Worm (Caenorhabditis elegans) whole organism, L3 larva: Measurements from ENCODE around the gene spe-19.

Source experiments
- ZK546.5 ChIP-seq: sonication (generic microtip); optimal IDR thresholded peaks from 2 replicates; lab custom pipeline; 2017; ENCODE audit warnings: missing biosample characterization, missing genetic modification characterization
- aly-2 ChIP-seq: fragments of 150-350 bp; optimal IDR thresholded peaks from 2 replicates; lab custom pipeline; 2014; ENCODE audit warnings: missing biosample characterization, missing genetic modification characterization
- ama-1 ChIP-seq: fragments of 150-350 bp; optimal IDR thresholded peaks from 2 replicates; lab custom pipeline; 2018
- ceh-28 ChIP-seq: fragments of 150-350 bp; optimal IDR thresholded peaks from 2 replicates; lab custom pipeline; 2014; ENCODE audit warnings: missing biosample characterization, missing genetic modification reagents, missing genetic modification characterization
- ceh-82 ChIP-seq: fragments of 150-350 bp; optimal IDR thresholded peaks from 2 replicates; lab custom pipeline; 2014; ENCODE audit warnings: missing biosample characterization, missing genetic modification characterization
- ceh-9 ChIP-seq: sonication (generic microtip); optimal IDR thresholded peaks from 2 replicates; lab custom pipeline; 2018; ENCODE audit warnings: missing biosample characterization, missing genetic modification characterization
- daf-12 ChIP-seq: fragments of 150-350 bp; optimal IDR thresholded peaks from 2 replicates; lab custom pipeline; 2014; ENCODE audit warnings: missing biosample characterization, missing genetic modification reagents, missing genetic modification characterization
- egl-27 ChIP-seq: sonication (generic microtip); optimal IDR thresholded peaks from 4 replicates; lab custom pipeline; 2017; ENCODE audit warnings: missing biosample characterization, missing genetic modification reagents, missing genetic modification characterization
- egl-5 ChIP-seq: fragments of 150-350 bp; optimal IDR thresholded peaks from 2 replicates; lab custom pipeline; 2017; ENCODE audit warnings: missing biosample characterization, missing genetic modification reagents, missing genetic modification characterization, inconsistent platforms
- elt-1 ChIP-seq: fragments of 150-350 bp; optimal IDR thresholded peaks from 2 replicates; lab custom pipeline; 2014; ENCODE audit warnings: missing biosample characterization, missing genetic modification characterization
- elt-3 ChIP-seq, 3 experiments: fragments of 150-350 bp in 1 of 3; sonication (generic microtip) in 2 of 3; optimal IDR thresholded peaks; 2 replicates in 2 of 3; 4 replicates in 1 of 3; lab custom pipeline; 2014 to 2017; ENCODE audit warnings: missing biosample characterization in 3 of 3, missing genetic modification characterization in 3 of 3
- fkh-10 ChIP-seq: sonication (generic microtip); optimal IDR thresholded peaks from 2 replicates; lab custom pipeline; 2017; ENCODE audit warnings: missing biosample characterization, missing genetic modification reagents, missing genetic modification characterization
- fkh-2 ChIP-seq: fragments of 150-350 bp; optimal IDR thresholded peaks from 2 replicates; lab custom pipeline; 2014; ENCODE audit warnings: missing biosample characterization, missing genetic modification reagents, missing genetic modification characterization
- fos-1 ChIP-seq: fragments of 150-350 bp; optimal IDR thresholded peaks from 2 replicates; lab custom pipeline; 2014; ENCODE audit warnings: missing biosample characterization, missing genetic modification characterization
- hmg-11 ChIP-seq: sonication (generic microtip); optimal IDR thresholded peaks from 2 replicates; lab custom pipeline; 2016; ENCODE audit warnings: missing genetic modification characterization, missing compliant biosample characterization
- jun-1 ChIP-seq: fragments of 150-350 bp; optimal IDR thresholded peaks from 2 replicates; lab custom pipeline; 2014; ENCODE audit warnings: missing biosample characterization, missing genetic modification reagents, missing genetic modification characterization
- lin-15B ChIP-seq: fragments of 150-350 bp; optimal IDR thresholded peaks from 2 replicates; lab custom pipeline; 2014; ENCODE audit warnings: missing biosample characterization, missing genetic modification characterization
- lin-39 ChIP-seq: fragments of 150-350 bp; optimal IDR thresholded peaks from 2 replicates; lab custom pipeline; 2018; ENCODE audit warnings: missing biosample characterization, missing genetic modification reagents, missing genetic modification characterization
- mdl-1 ChIP-seq: fragments of 150-350 bp; optimal IDR thresholded peaks from 2 replicates; lab custom pipeline; 2014; ENCODE audit warnings: missing biosample characterization, missing genetic modification characterization
- mml-1 ChIP-seq: fragments of 150-350 bp; sonication (generic microtip); optimal IDR thresholded peaks from 3 replicates; lab custom pipeline; 2014; ENCODE audit warnings: missing biosample characterization, missing genetic modification characterization
- nfya-1 ChIP-seq: sonication (generic microtip); optimal IDR thresholded peaks from 2 replicates; lab custom pipeline; 2017; ENCODE audit warnings: missing genetic modification characterization, mild to moderate bottlenecking, missing compliant biosample characterization, antibody characterized with exemption, moderate library complexity; ENCODE audit not compliant: insufficient read depth
- nhr-23 ChIP-seq: fragments of 150-350 bp; optimal IDR thresholded peaks from 2 replicates; lab custom pipeline; 2014; ENCODE audit warnings: missing biosample characterization, missing genetic modification reagents, missing genetic modification characterization
- nhr-25 ChIP-seq: sonication (generic microtip); optimal IDR thresholded peaks from 2 replicates; lab custom pipeline; 2017; ENCODE audit warnings: missing biosample characterization, missing genetic modification characterization
- nhr-67 ChIP-seq: fragments of 150-350 bp; optimal IDR thresholded peaks from 2 replicates; lab custom pipeline; 2014; ENCODE audit warnings: missing biosample characterization, missing genetic modification characterization
- nhr-76 ChIP-seq: fragments of 150-350 bp; sonication (generic microtip); optimal IDR thresholded peaks from 5 replicates; lab custom pipeline; 2014; ENCODE audit warnings: missing biosample characterization, missing genetic modification characterization
- nhr-77 ChIP-seq: fragments of 150-350 bp; optimal IDR thresholded peaks from 2 replicates; lab custom pipeline; 2014; ENCODE audit warnings: missing biosample characterization, missing genetic modification characterization
- pha-4 ChIP-seq: fragments of 150-350 bp; optimal IDR thresholded peaks from 2 replicates; lab custom pipeline; 2014; ENCODE audit warnings: missing biosample characterization, missing genetic modification reagents, missing genetic modification characterization
- pqm-1 ChIP-seq: fragments of 150-350 bp; optimal IDR thresholded peaks from 2 replicates; lab custom pipeline; 2017; ENCODE audit warnings: missing biosample characterization, missing genetic modification characterization, inconsistent platforms
- skn-1 ChIP-seq: fragments of 150-350 bp; optimal IDR thresholded peaks from 2 replicates; lab custom pipeline; 2014; ENCODE audit warnings: missing biosample characterization, missing genetic modification characterization
- snpc-4 ChIP-seq: fragments of 150-350 bp; optimal IDR thresholded peaks from 2 replicates; lab custom pipeline; 2014; ENCODE audit warnings: missing biosample characterization, missing genetic modification characterization
- unc-39 ChIP-seq: sonication (generic microtip); optimal IDR thresholded peaks from 4 replicates; lab custom pipeline; 2017; ENCODE audit warnings: missing biosample characterization, missing genetic modification characterization
- unc-62 ChIP-seq: fragments of 150-350 bp; sonication (generic microtip); optimal IDR thresholded peaks from 4 replicates; lab custom pipeline; 2014; ENCODE audit warnings: missing biosample characterization, missing genetic modification reagents, missing genetic modification characterization
- zag-1 ChIP-seq: fragments of 150-350 bp; optimal IDR thresholded peaks from 2 replicates; lab custom pipeline; 2014; ENCODE audit warnings: missing biosample characterization, missing genetic modification characterization
- ztf-4 ChIP-seq: fragments of 150-350 bp; optimal IDR thresholded peaks from 2 replicates; lab custom pipeline; 2014; ENCODE audit warnings: missing biosample characterization, missing genetic modification characterization

The spe-19 gene

DNA sequence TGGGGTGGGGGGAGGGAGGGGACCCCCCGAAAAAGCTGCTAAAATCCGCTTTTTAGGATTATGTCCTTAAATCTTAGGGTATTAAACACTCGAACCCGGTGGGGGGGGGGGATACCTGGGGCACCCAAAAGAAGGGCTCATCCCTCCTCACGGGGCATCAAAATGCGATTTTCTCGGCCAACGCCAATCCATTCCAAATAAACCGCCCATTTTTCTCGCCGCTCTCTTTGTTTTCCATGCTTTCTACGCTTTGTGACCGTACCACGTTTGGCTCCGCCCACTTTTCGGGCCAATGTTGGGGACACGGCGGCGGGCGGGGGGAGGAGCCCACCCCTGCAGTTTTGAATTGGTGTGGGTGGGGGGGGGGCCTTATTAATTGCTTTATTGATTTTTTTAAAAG is 14.3 kb upstream of the spe-19 start:
- TF ChIP-seq nfya-1 (tag; lab: Kevin White, UChicago): peak; percentile 84
- no peak for TF ChIP-seq ZK546.5 (tag; lab: Kevin White, UChicago)

DNA sequence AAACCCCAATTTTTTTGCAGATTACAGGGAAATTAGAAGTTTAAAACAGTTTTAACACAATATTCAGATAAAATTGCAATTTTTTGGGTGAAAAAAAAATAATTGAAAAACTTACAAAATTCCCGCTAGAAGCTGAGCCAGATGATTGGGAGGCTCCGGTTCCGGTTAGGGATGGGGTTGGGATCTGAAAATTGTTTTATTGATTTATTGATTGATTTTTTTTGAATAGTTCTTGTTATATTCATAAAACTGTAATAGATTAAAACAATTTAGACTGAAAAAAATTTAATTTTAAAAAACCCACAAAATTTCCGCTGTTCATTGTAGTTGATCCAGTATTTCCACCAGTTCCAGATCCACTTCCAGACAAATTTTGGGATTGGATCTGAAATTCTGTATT is 12.2 kb upstream of the spe-19 start:
- no peak for TF ChIP-seq nhr-25 (tag; lab: Kevin White, UChicago)
- no peak for TF ChIP-seq lin-15B
- TF ChIP-seq unc-62 (GFP tag; lab: Kevin White, UChicago): no peak
- TF ChIP-seq ceh-28: peak; percentile 54
- no peak for TF ChIP-seq ama-1 (lab: Kevin White, UChicago)
- TF ChIP-seq lin-39: no peak
- TF ChIP-seq egl-27 (tag; lab: Kevin White, UChicago): no peak

DNA sequence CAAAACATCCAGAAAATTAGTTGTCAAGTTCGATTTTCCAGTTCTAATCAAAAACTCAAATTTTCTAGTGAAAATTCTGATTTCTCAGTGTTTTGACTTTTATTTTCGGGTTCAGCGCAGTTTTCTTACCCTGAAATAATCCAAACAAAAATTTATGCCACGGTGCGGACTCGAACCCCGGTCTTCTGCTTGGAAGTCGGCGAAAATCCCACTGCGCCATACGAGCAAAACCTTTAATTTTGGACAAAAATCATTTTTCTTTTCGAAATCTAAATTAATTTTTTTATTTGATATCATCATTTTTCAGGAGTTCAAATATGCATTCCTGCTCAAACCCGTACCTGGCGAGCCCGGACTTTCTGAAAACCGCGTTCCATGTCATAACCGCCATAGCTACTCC is 1.9 kb upstream of the spe-19 start, which contains the start of gene srh-233:
Gene srh-233 (plus strand): TSS at position 301 of the 400 bp plus-strand sequence.
- TF ChIP-seq ceh-28: no peak
- no peak for TF ChIP-seq nhr-67 (tag; lab: Kevin White, UChicago)
- TF ChIP-seq unc-62 (GFP tag; lab: Kevin White, UChicago): no peak
- no peak for TF ChIP-seq ama-1 (lab: Kevin White, UChicago)
- TF ChIP-seq pqm-1 (tag; lab: Kevin White, UChicago): no peak
- no peak for TF ChIP-seq ztf-4
- TF ChIP-seq unc-39 (tag; lab: Kevin White, UChicago): no peak
- no peak for TF ChIP-seq nhr-23 (tag; lab: Kevin White, UChicago)
- no peak for TF ChIP-seq jun-1 (tag; lab: Kevin White, UChicago)
- TF ChIP-seq ZK546.5 (tag; lab: Kevin White, UChicago): no peak
- TF ChIP-seq mml-1 (tag; lab: Kevin White, UChicago): no peak
- TF ChIP-seq pha-4: no peak
- no peak for TF ChIP-seq lin-15B
- no peak for TF ChIP-seq fkh-10 (GFP tag; lab: Kevin White, UChicago)
- no peak for TF ChIP-seq aly-2 (tag; lab: Kevin White, UChicago)
- TF ChIP-seq elt-1: no peak
- TF ChIP-seq egl-27 (tag; lab: Kevin White, UChicago): no peak
- no peak for TF ChIP-seq fos-1 (tag; lab: Kevin White, UChicago)

DNA sequence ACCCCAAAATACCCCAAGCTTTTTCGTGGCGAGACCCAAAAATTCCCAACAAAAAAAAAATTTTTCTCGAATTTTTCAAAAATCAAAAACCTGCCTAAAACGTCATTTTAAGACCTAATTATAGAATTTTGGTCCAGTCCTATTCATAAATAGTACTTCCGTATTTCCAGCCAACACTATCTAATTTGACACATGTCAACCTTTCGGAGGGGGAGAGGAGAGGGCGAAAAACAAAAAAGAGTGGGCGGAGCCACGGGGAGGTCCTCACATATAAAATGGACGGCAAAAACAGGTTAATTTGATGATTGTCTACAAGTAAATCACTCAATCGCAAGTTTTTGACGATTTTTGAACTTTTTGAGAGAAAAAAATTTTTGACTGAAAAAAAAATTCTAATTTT is 9.9 kb downstream of the spe-19 start, which contains the start of gene Y113G7A.16:
Gene Y113G7A.16 (plus strand): TSS at position 301 of the 400 bp plus-strand sequence.
- TF ChIP-seq pqm-1 (tag; lab: Kevin White, UChicago): no peak
- no peak for TF ChIP-seq ceh-82 (tag; lab: Kevin White, UChicago)
- no peak for TF ChIP-seq nhr-76 (tag; lab: Kevin White, UChicago)
- no peak for TF ChIP-seq egl-5
- TF ChIP-seq elt-3 (tag; optimal IDR thresholded peaks at IDR 0.05; lab: Kevin White, UChicago): no peak
- TF ChIP-seq lin-39: no peak
- no peak for TF ChIP-seq ZK546.5 (tag; lab: Kevin White, UChicago)
- TF ChIP-seq snpc-4: no peak
- no peak for TF ChIP-seq daf-12 (tag; lab: Kevin White, UChicago)
- no peak for TF ChIP-seq hmg-11 (tag; lab: Kevin White, UChicago)
- no peak for TF ChIP-seq zag-1
- TF ChIP-seq skn-1: no peak
- TF ChIP-seq nhr-25 (tag; lab: Kevin White, UChicago): no peak
- no peak for TF ChIP-seq mdl-1
- no peak for TF ChIP-seq ceh-9 (tag; lab: Kevin White, UChicago)
- no peak for TF ChIP-seq mml-1 (tag; lab: Kevin White, UChicago)
- TF ChIP-seq pha-4: no peak
- no peak for TF ChIP-seq nhr-77 (tag; lab: Kevin White, UChicago)

DNA sequence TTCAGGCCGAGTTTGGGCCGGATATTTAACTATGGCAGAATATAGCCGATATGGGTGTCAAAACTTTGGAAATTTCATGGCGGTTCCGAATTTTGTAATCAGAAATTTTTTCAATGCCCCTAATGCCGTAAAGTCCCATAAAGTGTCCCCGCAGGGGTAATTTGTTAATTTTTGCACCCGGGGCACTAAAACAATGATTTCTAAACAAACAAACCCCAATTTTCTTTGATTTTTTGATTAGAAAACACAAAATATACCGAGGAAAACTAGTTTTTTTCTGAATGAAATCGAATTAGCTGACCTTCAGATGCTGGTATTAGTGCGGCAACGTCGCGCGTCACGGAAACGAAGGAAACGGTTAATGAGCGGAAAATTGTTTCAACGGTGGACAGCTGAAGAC is 12.3 kb downstream of the spe-19 start:
- TF ChIP-seq ceh-82 (tag; lab: Kevin White, UChicago) (no peak), fos-1 (tag; lab: Kevin White, UChicago) (no peak), lin-39 (no peak), fkh-2 (tag; lab: Kevin White, UChicago) (no peak), nhr-25 (tag; lab: Kevin White, UChicago) (no peak), mml-1 (tag; lab: Kevin White, UChicago) (no peak)
- TF ChIP-seq, all 47 proteins: peak for 0
